Fruit fly (Drosophila melanogaster) whole organism, embryonic: ENCODE data around the gene CG8564.

Experiments used
- BEAF-32 ChIP-seq: fragments of 200-800 bp; sonication (Bioruptor generic); optimal IDR thresholded peaks from 3 replicates; lab custom pipeline; 2017; ENCODE audit warnings: missing biosample characterization, missing genetic modification characterization, mild to moderate bottlenecking, moderate library complexity, missing genetic modification reagents
- BtbVII ChIP-seq: fragments of 200-800 bp; sonication (Bioruptor generic); optimal IDR thresholded peaks from 3 replicates; lab custom pipeline; 2017; ENCODE audit warnings: missing biosample characterization, mild to moderate bottlenecking, missing genetic modification characterization
- CG10267 ChIP-seq: fragments of 200-800 bp; sonication (Bioruptor generic); optimal IDR thresholded peaks from 2 replicates; lab custom pipeline; 2018; ENCODE audit warnings: missing biosample characterization, mild to moderate bottlenecking, missing genetic modification characterization, moderate library complexity
- CG10959 ChIP-seq: fragments of 200-800 bp; sonication (Bioruptor generic); IDR thresholded peaks from 2 replicates; pipeline ENCODE4 v1.3.6; 2022; ENCODE audit warnings: missing biosample characterization, missing genetic modification characterization
- CG11398 ChIP-seq: fragments of 200-800 bp; sonication (Bioruptor generic); optimal IDR thresholded peaks from 2 replicates; lab custom pipeline; 2016; ENCODE audit warnings: missing biosample characterization, missing genetic modification characterization
- CG11504 ChIP-seq: fragments of 200-800 bp; sonication (Bioruptor generic); optimal IDR thresholded peaks from 3 replicates; lab custom pipeline; 2019; ENCODE audit warnings: missing biosample characterization, mild to moderate bottlenecking, missing genetic modification characterization, moderate library complexity
- CG11723 ChIP-seq: fragments of 200-800 bp; sonication (Bioruptor generic); optimal IDR thresholded peaks from 2 replicates; lab custom pipeline; 2017; ENCODE audit warnings: missing biosample characterization, mild to moderate bottlenecking, missing genetic modification characterization
- CG1233 ChIP-seq: fragments of 200-800 bp; sonication (Bioruptor generic); optimal IDR thresholded peaks from 4 replicates; lab custom pipeline; 2018; ENCODE audit warnings: missing biosample characterization, mild to moderate bottlenecking, missing genetic modification characterization
- CG12942 ChIP-seq: fragments of 200-800 bp; sonication (Bioruptor generic); optimal IDR thresholded peaks from 3 replicates; lab custom pipeline; 2016; ENCODE audit warnings: missing biosample characterization, missing genetic modification characterization
- CG14860 ChIP-seq: fragments of 200-800 bp; sonication (Bioruptor generic); IDR thresholded peaks from 3 replicates; pipeline ENCODE4 v1.3.6; 2022; ENCODE audit warnings: missing biosample characterization, missing genetic modification characterization; ENCODE audit not compliant: partially characterized antibody
- CG15514 ChIP-seq: fragments of 200-800 bp; sonication (Bioruptor generic); optimal IDR thresholded peaks from 3 replicates; lab custom pipeline; 2017; ENCODE audit warnings: missing biosample characterization, missing genetic modification characterization, mild to moderate bottlenecking, moderate library complexity, missing genetic modification reagents
- CG18262 ChIP-seq: fragments of 200-800 bp; optimal IDR thresholded peaks from 3 replicates; lab custom pipeline; 2019; ENCODE audit warnings: missing biosample characterization, mild to moderate bottlenecking, missing genetic modification characterization, moderate library complexity
- CG2120 ChIP-seq: fragments of 200-800 bp; sonication (Bioruptor generic); optimal IDR thresholded peaks from 3 replicates; lab custom pipeline; 2016; ENCODE audit warnings: missing biosample characterization, missing genetic modification characterization
- CG2202 ChIP-seq: fragments of 200-800 bp; sonication (Bioruptor generic); optimal IDR thresholded peaks from 2 replicates; lab custom pipeline; 2018; ENCODE audit warnings: missing biosample characterization, mild to moderate bottlenecking, missing genetic modification characterization
- CG3065 ChIP-seq: fragments of 200-800 bp; sonication (Bioruptor generic); optimal IDR thresholded peaks from 2 replicates; lab custom pipeline; 2016; ENCODE audit warnings: missing biosample characterization, missing genetic modification characterization
- CG31365 ChIP-seq: fragments of 200-800 bp; sonication (Bioruptor generic); optimal IDR thresholded peaks from 2 replicates; lab custom pipeline; 2018; ENCODE audit warnings: missing biosample characterization, mild to moderate bottlenecking, missing genetic modification characterization
- CG4730 ChIP-seq: fragments of 200-800 bp; sonication (Bioruptor generic); IDR thresholded peaks from 2 replicates; pipeline ENCODE4 v1.3.6; 2022; ENCODE audit warnings: missing biosample characterization, missing genetic modification characterization
- CG8924 ChIP-seq: fragments of 200-800 bp; optimal IDR thresholded peaks from 3 replicates; lab custom pipeline; 2019; ENCODE audit warnings: missing biosample characterization, mild to moderate bottlenecking, missing genetic modification characterization, moderate library complexity
- CG9215 ChIP-seq: fragments of 200-800 bp; sonication (Bioruptor generic); IDR thresholded peaks from 2 replicates; pipeline ENCODE4 v1.3.6; 2022; ENCODE audit warnings: missing biosample characterization, missing genetic modification characterization
- CG9876 ChIP-seq: fragments of 200-800 bp; sonication (Bioruptor generic); optimal IDR thresholded peaks from 2 replicates; lab custom pipeline; 2016; ENCODE audit warnings: missing biosample characterization, missing genetic modification characterization
- CoRest ChIP-seq: fragments of 200-800 bp; sonication (Bioruptor generic); optimal IDR thresholded peaks from 3 replicates; lab custom pipeline; 2018; ENCODE audit warnings: missing biosample characterization, mild to moderate bottlenecking, missing genetic modification characterization, moderate library complexity
- Dip2 ChIP-seq: fragments of 200-800 bp; sonication (Bioruptor generic); IDR thresholded peaks from 2 replicates; pipeline ENCODE4 v1.3.6; 2022; ENCODE audit warnings: missing biosample characterization, missing genetic modification characterization
- Ets65A ChIP-seq: fragments of 200-800 bp; sonication (Bioruptor generic); peaks from one replicate; lab custom pipeline; 2016; ENCODE audit warnings: missing biosample characterization, missing genetic modification characterization
- Gug ChIP-seq: fragments of 200-800 bp; sonication (Bioruptor generic); IDR thresholded peaks from 4 replicates; pipeline ENCODE4 v1.3.6; 2022; ENCODE audit warnings: missing biosample characterization, missing genetic modification characterization
- HLH3B ChIP-seq: fragments of 200-800 bp; sonication (Bioruptor generic); IDR thresholded peaks from 2 replicates; pipeline ENCODE4 v1.3.6; 2022; ENCODE audit warnings: missing biosample characterization, missing genetic modification characterization
- Mrtf ChIP-seq: fragments of 200-800 bp; sonication (Bioruptor generic); IDR thresholded peaks from 3 replicates; pipeline ENCODE4 v1.3.6; 2022; ENCODE audit warnings: missing biosample characterization, missing genetic modification characterization
- NFAT ChIP-seq: fragments of 200-800 bp; sonication (Bioruptor generic); IDR thresholded peaks from 2 replicates; pipeline ENCODE4 v1.3.6; 2022; ENCODE audit warnings: missing biosample characterization, missing genetic modification characterization
- Ptx1 ChIP-seq: fragments of 200-800 bp; sonication (Bioruptor generic); IDR thresholded peaks from 2 replicates; pipeline ENCODE4 v1.3.6; 2022; ENCODE audit warnings: missing biosample characterization, missing genetic modification characterization
- Sry-δ ChIP-seq: fragments of 200-800 bp; sonication (Bioruptor generic); optimal IDR thresholded peaks from 2 replicates; lab custom pipeline; 2016; ENCODE audit warnings: missing biosample characterization, missing genetic modification characterization
- Taf1 ChIP-seq: fragments of 200-800 bp; sonication (Bioruptor generic); IDR thresholded peaks from 2 replicates; pipeline ENCODE4 v1.3.6; 2022; ENCODE audit warnings: missing biosample characterization, missing genetic modification characterization
- az2 ChIP-seq: fragments of 200-800 bp; sonication (Bioruptor generic); optimal IDR thresholded peaks from 3 replicates; lab custom pipeline; 2016; ENCODE audit warnings: missing biosample characterization, missing genetic modification characterization
- ci ChIP-seq: fragments of 200-800 bp; sonication (Bioruptor generic); IDR thresholded peaks from 3 replicates; pipeline ENCODE4 v1.3.6; 2022; ENCODE audit warnings: missing biosample characterization, missing genetic modification characterization
- dysf ChIP-seq: fragments of 200-800 bp; sonication (Bioruptor generic); IDR thresholded peaks from 3 replicates; pipeline ENCODE4 v1.3.6; 2022; ENCODE audit warnings: missing biosample characterization, missing genetic modification characterization
- emc ChIP-seq: fragments of 200-800 bp; sonication (Bioruptor generic); optimal IDR thresholded peaks from 2 replicates; lab custom pipeline; 2016; ENCODE audit warnings: missing biosample characterization, missing genetic modification characterization
- hth ChIP-seq: fragments of >200 bp; optimal IDR thresholded peaks from 2 replicates; lab custom pipeline; 2017; ENCODE audit warnings: inconsistent platforms
- inv ChIP-seq: fragments of 200-800 bp; sonication (Bioruptor generic); IDR thresholded peaks from 2 replicates; pipeline ENCODE4 v1.3.6; 2022; ENCODE audit warnings: missing biosample characterization, missing genetic modification characterization; ENCODE audit not compliant: partially characterized antibody
- klu ChIP-seq: fragments of 200-800 bp; sonication (Bioruptor generic); IDR thresholded peaks from 2 replicates; pipeline ENCODE4 v1.3.6; 2022; ENCODE audit warnings: missing biosample characterization, missing genetic modification characterization
- lbe ChIP-seq: fragments of 200-800 bp; sonication (Bioruptor generic); optimal IDR thresholded peaks from 2 replicates; lab custom pipeline; 2016; ENCODE audit warnings: missing biosample characterization, mild to moderate bottlenecking, missing genetic modification characterization
- mld ChIP-seq: fragments of 200-800 bp; sonication (Bioruptor generic); IDR thresholded peaks from 3 replicates; pipeline ENCODE4 v1.3.6; 2022; ENCODE audit warnings: missing biosample characterization, missing genetic modification characterization; ENCODE audit not compliant: partially characterized antibody
- nmo ChIP-seq: fragments of 200-800 bp; sonication (Bioruptor generic); optimal IDR thresholded peaks from 2 replicates; lab custom pipeline; 2018; ENCODE audit warnings: missing biosample characterization, mild to moderate bottlenecking, missing genetic modification characterization, moderate library complexity
- sc ChIP-seq, 3 experiments: fragments of >200 bp in 2 of 3; fragments of 200-800 bp in 1 of 3; sonication (Bioruptor generic) in 1 of 3; optimal IDR thresholded peaks; 2 replicates in 2 of 3; 3 replicates in 1 of 3; lab custom pipeline; 2017; ENCODE audit warnings: mild to moderate bottlenecking in 1 of 3, missing biosample characterization in 1 of 3, missing genetic modification characterization in 1 of 3, missing genetic modification reagents in 1 of 3
- sens ChIP-seq: fragments of 200-800 bp; sonication (Bioruptor generic); peaks from one replicate; lab custom pipeline; 2016; ENCODE audit warnings: missing biosample characterization, missing genetic modification characterization
- slou ChIP-seq: fragments of 200-800 bp; sonication (Bioruptor generic); optimal IDR thresholded peaks from 3 replicates; lab custom pipeline; 2016; ENCODE audit warnings: missing biosample characterization, missing genetic modification characterization
- tin ChIP-seq: fragments of 200-800 bp; sonication (Bioruptor generic); optimal IDR thresholded peaks from 3 replicates; lab custom pipeline; 2016; ENCODE audit warnings: missing biosample characterization, missing genetic modification characterization
- toy ChIP-seq: fragments of 200-800 bp; sonication (Bioruptor generic); IDR thresholded peaks from 2 replicates; pipeline ENCODE4 v1.3.6; 2022; ENCODE audit warnings: missing biosample characterization, missing genetic modification characterization
- tx ChIP-seq: fragments of 200-800 bp; sonication (Bioruptor generic); optimal IDR thresholded peaks from 2 replicates; lab custom pipeline; 2016; ENCODE audit warnings: missing biosample characterization, missing genetic modification characterization
- unc-4 ChIP-seq: fragments of 200-800 bp; sonication (Bioruptor generic); IDR thresholded peaks from 2 replicates; pipeline ENCODE4 v1.3.6; 2022; ENCODE audit warnings: missing biosample characterization, missing genetic modification characterization; ENCODE audit not compliant: partially characterized antibody
- zen2 ChIP-seq: fragments of 200-800 bp; sonication (Bioruptor generic); IDR thresholded peaks from 3 replicates; pipeline ENCODE4 v1.3.6; 2022; ENCODE audit warnings: missing biosample characterization, missing genetic modification characterization; ENCODE audit not compliant: partially characterized antibody
- zf30C ChIP-seq: fragments of 200-800 bp; sonication (Bioruptor generic); optimal IDR thresholded peaks from 3 replicates; lab custom pipeline; 2018; ENCODE audit warnings: missing biosample characterization, mild to moderate bottlenecking, missing genetic modification characterization
- zfh1 ChIP-seq: fragments of 200-800 bp; sonication (Bioruptor generic); IDR thresholded peaks from 3 replicates; pipeline ENCODE4 v1.3.6; 2022; ENCODE audit warnings: missing biosample characterization, missing genetic modification characterization

Gene CG8564

DNA sequence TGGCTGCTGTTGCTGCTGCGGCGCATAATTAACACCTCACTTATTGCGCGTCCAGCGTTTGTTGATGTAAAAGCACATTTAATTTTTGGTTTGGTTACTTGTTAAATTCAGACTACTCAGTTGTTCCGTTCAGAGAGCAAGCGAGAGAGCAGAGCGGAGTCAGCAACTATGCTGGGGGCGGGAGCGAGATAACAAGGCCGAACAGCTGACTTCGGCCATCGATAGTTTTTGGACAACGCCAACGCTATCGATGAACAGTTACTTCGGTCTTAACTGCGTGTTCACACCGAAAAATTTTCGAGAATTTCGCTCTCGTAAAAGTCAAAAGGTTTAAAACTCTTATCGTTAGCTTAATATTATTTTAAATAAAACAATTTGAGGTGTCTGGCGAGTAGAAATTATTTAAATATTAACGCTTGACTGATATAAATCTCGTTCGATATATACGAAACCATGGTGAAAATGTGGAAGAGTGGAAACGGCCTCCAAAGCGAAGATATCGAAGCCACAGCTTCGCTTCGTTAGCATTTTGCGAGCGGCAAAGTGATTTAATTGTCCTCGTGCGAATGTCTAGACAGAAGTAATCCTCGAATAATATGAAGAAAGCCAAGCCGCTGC lies 6.2 kb downstream of the CG8564 start, which contains the start of the genes SMSr and smid (continued):
- TF ChIP-seq HLH3B (GFP tag; lab: Robert Waterston, UW) (0 out of 2 replicates have a peak, but pooled peaks have one; percentile 22), CG31365 (no peak), klu (GFP tag; lab: Robert Waterston, UW) (peak; percentile 69; the same call in 1 of the 2 replicates), CG15514 (peak; percentile 62), Taf1 (GFP tag; lab: Robert Waterston, UW) (no peak; the same call in 1 of the 2 replicates), CG3065 (GFP tag; lab: Kevin White, UChicago) (peak; percentile 4), mld (GFP tag; lab: Robert Waterston, UW) (peak; percentile 80), CG10267 (tag; lab: Kevin White, UChicago) (peak; percentile 65), Sry-δ (GFP tag; lab: Kevin White, UChicago) (peak; percentile 77), sc (optimal IDR thresholded peaks at IDR 0.05; lab: Kevin White, UChicago) (no peak), sc (GFP tag; optimal IDR thresholded peaks at IDR 0.05; lab: Kevin White, UChicago) (peak; percentile 31), Dip2 (GFP tag; lab: Robert Waterston, UW) (no peak), Ets65A (peak; percentile 96), Ptx1 (peak; percentile 71), hth (lab: Kevin White, UChicago) (no peak), CG9215 (GFP tag; lab: Robert Waterston, UW) (no peak; the same call in 1 of the 2 replicates), zf30C (no peak), zen2 (GFP tag; lab: Robert Waterston, UW) (peak; percentile 53; the same call in 2 of the 3 replicates), toy (GFP tag; lab: Robert Waterston, UW) (no peak), CG11504 (peak; percentile 73), CG9876 (GFP tag; lab: Kevin White, UChicago) (peak; percentile 18), inv (GFP tag; lab: Robert Waterston, UW) (peak; percentile 88), CG11723 (GFP tag; lab: Kevin White, UChicago) (peak; percentile 35), CG14860 (GFP tag; lab: Robert Waterston, UW) (peak; percentile 90), unc-4 (GFP tag; lab: Robert Waterston, UW) (peak; percentile 91), sens (peak; percentile 95), CG2120 (GFP tag; lab: Kevin White, UChicago) (peak; percentile 82), NFAT (GFP tag; lab: Robert Waterston, UW) (no peak), CG2202 (no peak), slou (GFP tag; lab: Kevin White, UChicago) (peak; percentile 23), ci (GFP tag; lab: Robert Waterston, UW) (0 out of 3 replicates have a peak, but pooled peaks have one; percentile 26), Mrtf (GFP tag; lab: Robert Waterston, UW) (no peak), zfh1 (GFP tag; lab: Robert Waterston, UW) (peak; percentile 42; the same call in 1 of the 3 replicates), az2 (GFP tag; lab: Kevin White, UChicago) (peak; percentile 45), tin (GFP tag; lab: Kevin White, UChicago) (peak; percentile 51), CoRest (peak; percentile 79), CG8924 (tag; lab: Kevin White, UChicago) (peak; percentile 68), CG1233 (GFP tag; lab: Kevin White, UChicago) (no peak), tx (GFP tag; lab: Kevin White, UChicago) (peak; percentile 60), nmo (GFP tag; lab: Kevin White, UChicago) (peak; percentile 85), dysf (GFP tag; lab: Robert Waterston, UW) (peak; percentile 67; the same call in 2 of the 3 replicates), CG12942 (GFP tag; lab: Kevin White, UChicago) (peak; percentile 54), CG4730 (no peak), Gug (peak; percentile 18; the same call in 1 of the 4 replicates), emc (no peak), lbe (GFP tag; lab: Kevin White, UChicago) (peak; percentile 17), CG18262 (tag; lab: Kevin White, UChicago) (peak; percentile 67), CG11398 (GFP tag; lab: Kevin White, UChicago) (no peak), BEAF-32 (GFP tag; lab: Kevin White, UChicago) (peak; percentile 97), BtbVII (GFP tag; lab: Kevin White, UChicago) (peak; percentile 36), CG10959 (GFP tag; lab: Robert Waterston, UW) (no peak)
